Fruit fly (Drosophila melanogaster) whole organism, embryonic: ENCODE data around the gene dnc.

ENCODE experiments used
- Atf6 ChIP-seq: fragments of 200-800 bp; sonication (Bioruptor generic); IDR thresholded peaks from 2 replicates; pipeline ENCODE4 v1.3.6; 2022; ENCODE audit warnings: missing biosample characterization, missing genetic modification characterization
- BEAF-32 ChIP-seq: fragments of 200-800 bp; sonication (Bioruptor generic); optimal IDR thresholded peaks from 3 replicates; lab custom pipeline; 2017; ENCODE audit warnings: missing biosample characterization, missing genetic modification characterization, mild to moderate bottlenecking, moderate library complexity, missing genetic modification reagents
- CG10209 ChIP-seq: fragments of 200-800 bp; sonication (Bioruptor generic); optimal IDR thresholded peaks from 3 replicates; lab custom pipeline; 2017; ENCODE audit warnings: missing biosample characterization, mild to moderate bottlenecking, missing genetic modification characterization, missing genetic modification reagents
- CG10565 ChIP-seq: fragments of 200-800 bp; sonication (Bioruptor generic); optimal IDR thresholded peaks from 3 replicates; lab custom pipeline; 2016; ENCODE audit warnings: missing biosample characterization, mild to moderate bottlenecking, missing genetic modification characterization
- CG10959 ChIP-seq: fragments of 200-800 bp; sonication (Bioruptor generic); IDR thresholded peaks from 2 replicates; pipeline ENCODE4 v1.3.6; 2022; ENCODE audit warnings: missing biosample characterization, missing genetic modification characterization
- CG11085 ChIP-seq: fragments of 200-800 bp; sonication (Bioruptor generic); IDR thresholded peaks from 2 replicates; pipeline ENCODE4 v1.3.6; 2022; ENCODE audit warnings: missing biosample characterization, missing genetic modification characterization
- CG14014 ChIP-seq: fragments of 200-800 bp; sonication (Bioruptor generic); IDR thresholded peaks from 2 replicates; pipeline ENCODE4 v1.3.6; 2022; ENCODE audit warnings: missing biosample characterization, missing genetic modification characterization
- CG14050 ChIP-seq: fragments of 200-800 bp; sonication (Bioruptor generic); IDR thresholded peaks from 3 replicates; pipeline ENCODE4 v1.3.6; 2022; ENCODE audit warnings: missing biosample characterization, missing genetic modification characterization
- CG14667 ChIP-seq: fragments of 200-800 bp; sonication (Bioruptor generic); IDR thresholded peaks from 2 replicates; pipeline ENCODE4 v1.3.6; 2022; ENCODE audit warnings: missing biosample characterization, missing genetic modification characterization
- CG14860 ChIP-seq: fragments of 200-800 bp; sonication (Bioruptor generic); IDR thresholded peaks from 3 replicates; pipeline ENCODE4 v1.3.6; 2022; ENCODE audit warnings: missing biosample characterization, missing genetic modification characterization; ENCODE audit not compliant: partially characterized antibody
- CG15514 ChIP-seq: fragments of 200-800 bp; sonication (Bioruptor generic); optimal IDR thresholded peaks from 3 replicates; lab custom pipeline; 2017; ENCODE audit warnings: missing biosample characterization, missing genetic modification characterization, mild to moderate bottlenecking, moderate library complexity, missing genetic modification reagents
- CG16779 ChIP-seq: fragments of 200-800 bp; sonication (Bioruptor generic); IDR thresholded peaks from 2 replicates; pipeline ENCODE4 v1.3.6; 2022; ENCODE audit warnings: missing biosample characterization, missing genetic modification characterization
- CG16863 ChIP-seq: fragments of 200-800 bp; sonication (Bioruptor generic); optimal IDR thresholded peaks from 3 replicates; lab custom pipeline; 2016; ENCODE audit warnings: missing biosample characterization, missing genetic modification characterization
- CG17359 ChIP-seq: fragments of 200-800 bp; sonication (Bioruptor generic); optimal IDR thresholded peaks from 3 replicates; lab custom pipeline; 2018; ENCODE audit warnings: missing biosample characterization, mild to moderate bottlenecking, missing genetic modification characterization, moderate library complexity
- CG2712 ChIP-seq: fragments of 200-800 bp; optimal IDR thresholded peaks from 3 replicates; lab custom pipeline; 2019; ENCODE audit warnings: missing biosample characterization, mild to moderate bottlenecking, missing genetic modification characterization, moderate library complexity
- CG31388 ChIP-seq: fragments of 200-800 bp; sonication (Bioruptor generic); optimal IDR thresholded peaks from 2 replicates; lab custom pipeline; 2016; ENCODE audit warnings: missing biosample characterization, missing genetic modification characterization
- CG32767 ChIP-seq: fragments of 200-800 bp; sonication (Bioruptor generic); IDR thresholded peaks from 2 replicates; pipeline ENCODE4 v1.3.6; 2022; ENCODE audit warnings: missing biosample characterization, missing genetic modification characterization
- CG34376 ChIP-seq: fragments of 200-800 bp; sonication (Bioruptor generic); optimal IDR thresholded peaks from 2 replicates; lab custom pipeline; 2018; ENCODE audit warnings: missing biosample characterization, mild to moderate bottlenecking, missing genetic modification characterization
- CoRest ChIP-seq: fragments of 200-800 bp; sonication (Bioruptor generic); optimal IDR thresholded peaks from 3 replicates; lab custom pipeline; 2018; ENCODE audit warnings: missing biosample characterization, mild to moderate bottlenecking, missing genetic modification characterization, moderate library complexity
- ERR ChIP-seq: fragments of 200-800 bp; sonication (Bioruptor generic); optimal IDR thresholded peaks from 2 replicates; lab custom pipeline; 2016; ENCODE audit warnings: missing biosample characterization, missing genetic modification characterization
- HHEX ChIP-seq: fragments of 200-800 bp; sonication (Bioruptor generic); optimal IDR thresholded peaks from 3 replicates; lab custom pipeline; 2017; ENCODE audit warnings: missing biosample characterization, mild to moderate bottlenecking, missing genetic modification characterization, missing genetic modification reagents
- Hey ChIP-seq: fragments of 200-800 bp; sonication (Bioruptor generic); optimal IDR thresholded peaks from 3 replicates; lab custom pipeline; 2018; ENCODE audit warnings: missing biosample characterization, mild to moderate bottlenecking, missing genetic modification characterization
- Hr51 ChIP-seq, 2 experiments: fragments of 200-800 bp; sonication (Bioruptor generic); optimal IDR thresholded peaks; 2 replicates in 1 of 2; 3 replicates in 1 of 2; lab custom pipeline; 2016 to 2018; ENCODE audit warnings: missing biosample characterization in 2 of 2, missing genetic modification characterization in 2 of 2, mild to moderate bottlenecking in 1 of 2, moderate library complexity in 1 of 2
- Lpt ChIP-seq: fragments of >200 bp; optimal IDR thresholded peaks from 2 replicates; lab custom pipeline; 2018; ENCODE audit warnings: missing biosample characterization, missing genetic modification characterization
- NC2α ChIP-seq: fragments of 200-800 bp; sonication (Bioruptor generic); optimal IDR thresholded peaks from 2 replicates; lab custom pipeline; 2016; ENCODE audit warnings: missing biosample characterization, missing genetic modification characterization
- Neu2 ChIP-seq: fragments of 200-800 bp; sonication (Bioruptor generic); optimal IDR thresholded peaks from 3 replicates; lab custom pipeline; 2016; ENCODE audit warnings: missing biosample characterization, missing genetic modification characterization, borderline replicate concordance
- PHDP ChIP-seq: fragments of 200-800 bp; sonication (Bioruptor generic); optimal IDR thresholded peaks from 3 replicates; lab custom pipeline; 2018; ENCODE audit warnings: missing biosample characterization, mild to moderate bottlenecking, missing genetic modification characterization, moderate library complexity
- Six4 ChIP-seq: fragments of 200-800 bp; sonication (Bioruptor generic); optimal IDR thresholded peaks from 2 replicates; lab custom pipeline; 2016; ENCODE audit warnings: missing biosample characterization, missing genetic modification characterization
- YL-1 ChIP-seq: fragments of 200-800 bp; sonication (Bioruptor generic); optimal IDR thresholded peaks from 3 replicates; lab custom pipeline; 2017; ENCODE audit warnings: missing biosample characterization, mild to moderate bottlenecking, missing genetic modification characterization
- ap ChIP-seq: fragments of 200-800 bp; sonication (Bioruptor generic); IDR thresholded peaks from 2 replicates; pipeline ENCODE4 v1.3.6; 2022; ENCODE audit warnings: missing biosample characterization, missing genetic modification characterization
- croc ChIP-seq: fragments of 200-800 bp; sonication (Bioruptor generic); conservative IDR thresholded peaks from 3 replicates; pipeline ENCODE4 v1.3.6; 2022; ENCODE audit warnings: missing biosample characterization, missing genetic modification characterization
- crol ChIP-seq: fragments of 200-800 bp; sonication (Bioruptor generic); IDR thresholded peaks from 2 replicates; pipeline ENCODE4 v1.3.6; 2022; ENCODE audit warnings: missing biosample characterization, missing genetic modification characterization
- danr ChIP-seq: fragments of 200-800 bp; sonication (Bioruptor generic); IDR thresholded peaks from 2 replicates; pipeline ENCODE4 v1.3.6; 2022; ENCODE audit warnings: missing biosample characterization, missing genetic modification characterization
- ftz-f1 ChIP-seq: fragments of 200-800 bp; sonication (Bioruptor generic); optimal IDR thresholded peaks from 2 replicates; lab custom pipeline; 2016; ENCODE audit warnings: missing biosample characterization, missing genetic modification characterization
- gce ChIP-seq: fragments of 200-800 bp; sonication (Bioruptor generic); IDR thresholded peaks from 3 replicates; pipeline ENCODE4 v1.3.6; 2022; ENCODE audit warnings: missing biosample characterization, missing genetic modification characterization
- gsb ChIP-seq: fragments of 200-800 bp; sonication (Bioruptor generic); IDR thresholded peaks from 2 replicates; pipeline ENCODE4 v1.3.6; 2022; ENCODE audit warnings: missing biosample characterization, missing genetic modification characterization
- hb ChIP-seq: fragments of 200-800 bp; sonication (Bioruptor generic); IDR thresholded peaks from 3 replicates; pipeline ENCODE4 v1.3.6; 2022; ENCODE audit warnings: missing biosample characterization, missing genetic modification characterization; ENCODE audit not compliant: partially characterized antibody
- ind ChIP-seq: fragments of 200-800 bp; sonication (Bioruptor generic); optimal IDR thresholded peaks from 3 replicates; lab custom pipeline; 2016; ENCODE audit warnings: missing biosample characterization, missing genetic modification characterization
- maf-S ChIP-seq: fragments of 200-800 bp; sonication (Bioruptor generic); optimal IDR thresholded peaks from 2 replicates; lab custom pipeline; 2016; ENCODE audit warnings: missing biosample characterization, missing genetic modification characterization
- nom ChIP-seq: fragments of 200-800 bp; sonication (Bioruptor generic); optimal IDR thresholded peaks from 2 replicates; lab custom pipeline; 2017; ENCODE audit warnings: missing biosample characterization, missing genetic modification characterization, mild to moderate bottlenecking, moderate library complexity, missing genetic modification reagents
- otp ChIP-seq: fragments of 200-800 bp; sonication (Bioruptor generic); IDR thresholded peaks from 3 replicates; pipeline ENCODE4, ENCODE4 v1.3.6; 2022; ENCODE audit warnings: missing biosample characterization, missing genetic modification characterization
- slbo ChIP-seq: fragments of 200-800 bp; sonication (Bioruptor generic); IDR thresholded peaks from 2 replicates; pipeline ENCODE4 v1.3.6; 2022; ENCODE audit warnings: missing biosample characterization, missing genetic modification characterization
- sna ChIP-seq: fragments of 200-800 bp; sonication (Bioruptor generic); IDR thresholded peaks from 2 replicates; pipeline ENCODE4 v1.3.6; 2022; ENCODE audit warnings: missing biosample characterization, missing genetic modification characterization; ENCODE audit not compliant: partially characterized antibody
- sqz ChIP-seq: fragments of 200-800 bp; sonication (Bioruptor generic); optimal IDR thresholded peaks from 3 replicates; lab custom pipeline; 2018; ENCODE audit warnings: missing biosample characterization, mild to moderate bottlenecking, missing genetic modification characterization
- stwl ChIP-seq: fragments of 200-800 bp; sonication (Bioruptor generic); optimal IDR thresholded peaks from 3 replicates; lab custom pipeline; 2018; ENCODE audit warnings: missing biosample characterization, mild to moderate bottlenecking, missing genetic modification characterization, moderate library complexity
- z ChIP-seq: fragments of 200-800 bp; sonication (Bioruptor generic); IDR thresholded peaks from 3 replicates; pipeline ENCODE4 v1.3.6; 2022; ENCODE audit warnings: missing biosample characterization, missing genetic modification characterization
- zen ChIP-seq: fragments of 200-800 bp; sonication (Bioruptor generic); optimal IDR thresholded peaks from 3 replicates; lab custom pipeline; 2018; ENCODE audit warnings: missing biosample characterization, mild to moderate bottlenecking, missing genetic modification characterization, moderate library complexity
- zfh1 ChIP-seq: fragments of 200-800 bp; sonication (Bioruptor generic); IDR thresholded peaks from 3 replicates; pipeline ENCODE4 v1.3.6; 2022; ENCODE audit warnings: missing biosample characterization, missing genetic modification characterization

dnc gene

DNA sequence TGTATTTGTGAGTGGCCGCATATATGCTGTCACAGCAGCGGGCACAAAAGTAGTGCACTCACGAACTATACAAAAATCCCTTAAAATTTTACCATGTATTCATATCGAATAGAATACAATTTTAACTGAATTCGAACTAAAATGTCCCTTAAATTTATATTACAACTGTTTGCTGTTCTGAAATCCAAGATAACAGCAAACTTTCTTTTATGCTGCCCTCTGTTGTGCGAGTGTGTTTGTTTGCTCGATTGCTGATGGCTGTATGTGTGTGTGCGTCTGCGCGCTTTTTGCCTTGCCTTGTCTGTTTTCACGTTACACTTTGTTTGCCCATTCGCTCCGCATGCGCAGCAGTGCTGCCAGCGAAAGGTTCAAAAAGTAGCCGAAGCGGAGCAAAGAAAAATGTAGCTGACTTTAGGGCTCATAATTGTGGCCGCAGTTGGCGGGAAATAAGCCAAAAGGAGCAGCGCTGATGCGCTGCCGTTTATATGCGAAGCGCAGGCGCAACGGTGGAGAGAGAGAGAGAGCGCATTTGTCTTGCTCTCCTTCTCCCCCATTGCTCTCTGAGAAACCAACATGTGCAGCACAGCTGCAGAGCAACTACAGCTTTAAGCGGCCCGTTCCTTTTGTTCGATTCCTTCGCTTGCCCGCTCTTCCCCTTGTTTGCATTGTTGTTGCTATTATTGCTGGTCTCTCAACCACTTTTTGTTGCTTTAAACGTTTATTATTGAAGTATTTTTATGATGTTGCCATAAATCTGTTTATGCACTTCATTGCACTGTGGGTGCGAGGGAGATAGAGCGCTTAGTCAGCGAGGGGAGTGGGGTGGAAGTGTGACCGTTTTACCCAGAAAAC lies 13.6 kb upstream of the dnc start (continued):
- TF ChIP-seq CG2712 (peak; percentile 96), gsb (GFP tag; lab: Robert Waterston, UW) (peak; percentile 75), ap (GFP tag; lab: Robert Waterston, UW) (peak; percentile 90), Neu2 (GFP tag; lab: Kevin White, UChicago) (peak; percentile 68), gce (GFP tag; lab: Robert Waterston, UW) (peak; percentile 84), Atf6 (GFP tag; lab: Robert Waterston, UW) (peak; percentile 88), CG16779 (GFP tag; lab: Robert Waterston, UW) (peak; percentile 61; the same call in 1 of the 2 replicates), danr (GFP tag; lab: Robert Waterston, UW) (peak; percentile 90), CoRest (peak; percentile 94), sna (peak; percentile 24; the same call in 1 of the 2 replicates), hb (no peak), CG11085 (GFP tag; lab: Robert Waterston, UW) (peak; percentile 65; the same call in 1 of the 2 replicates), CG14667 (GFP tag; lab: Robert Waterston, UW) (peak; percentile 90), CG10959 (GFP tag; lab: Robert Waterston, UW) (peak; percentile 92), Hr51 (GFP tag; optimal IDR thresholded peaks at IDR 0.05; lab: Kevin White, UChicago) (peak; percentile 88 to 95), crol (peak; percentile 79), YL-1 (peak; percentile 72), CG14050 (peak; percentile 91), CG31388 (GFP tag; lab: Kevin White, UChicago) (peak; percentile 78), CG32767 (GFP tag; lab: Robert Waterston, UW) (peak; percentile 92), BEAF-32 (GFP tag; lab: Kevin White, UChicago) (peak; percentile 14), PHDP (peak; percentile 93), slbo (GFP tag; lab: Robert Waterston, UW) (peak; percentile 85), maf-S (GFP tag; lab: Kevin White, UChicago) (peak; percentile 90), Hey (tag; lab: Kevin White, UChicago) (peak; percentile 20), NC2α (peak; percentile 89), CG16863 (GFP tag; lab: Kevin White, UChicago) (peak; percentile 94), otp (GFP tag; lab: Robert Waterston, UW) (peak; percentile 93), Lpt (peak; percentile 14), croc (GFP tag; lab: Robert Waterston, UW) (peak; percentile 93), ind (GFP tag; lab: Kevin White, UChicago) (peak; percentile 91), HHEX (GFP tag; lab: Kevin White, UChicago) (peak; percentile 91), ftz-f1 (GFP tag; lab: Kevin White, UChicago) (peak; percentile 16), sqz (GFP tag; lab: Kevin White, UChicago) (no peak), zen (peak; percentile 90), nom (GFP tag; lab: Kevin White, UChicago) (no peak), CG17359 (tag; lab: Kevin White, UChicago) (peak; percentile 94), CG10565 (GFP tag; lab: Kevin White, UChicago) (peak; percentile 81), zfh1 (GFP tag; lab: Robert Waterston, UW) (peak; percentile 96), CG10209 (GFP tag; lab: Kevin White, UChicago) (peak; percentile 94), ERR (GFP tag; lab: Kevin White, UChicago) (peak; percentile 85), Six4 (peak; percentile 92), CG15514 (peak; percentile 71), z (peak; percentile 69), CG34376 (GFP tag; lab: Kevin White, UChicago) (peak; percentile 52), stwl (peak; percentile 32), CG14014 (GFP tag; lab: Robert Waterston, UW) (peak; percentile 86), CG14860 (GFP tag; lab: Robert Waterston, UW) (no peak)
